Fruit fly (Drosophila melanogaster) whole organism, adult: ENCODE measurements around the gene CG16953.

ENCODE experiments used
- CG12768 ChIP-seq: fragments of 200-800 bp; sonication (Bioruptor generic); optimal IDR thresholded peaks from 2 replicates; lab custom pipeline; 2017; ENCODE audit warnings: missing biosample characterization, missing genetic modification characterization, mild to moderate bottlenecking, moderate library complexity, missing genetic modification reagents
- cic ChIP-seq: fragments of 200-800 bp; sonication (Bioruptor generic); optimal IDR thresholded peaks from 2 replicates; lab custom pipeline; 2017; ENCODE audit warnings: missing biosample characterization, mild to moderate bottlenecking, missing genetic modification characterization, moderate library complexity
- pad ChIP-seq: fragments of 200-800 bp; sonication (Bioruptor generic); optimal IDR thresholded peaks from 3 replicates; lab custom pipeline; 2017; ENCODE audit warnings: missing biosample characterization, missing genetic modification characterization, mild to moderate bottlenecking, moderate library complexity, missing genetic modification reagents

DNA sequence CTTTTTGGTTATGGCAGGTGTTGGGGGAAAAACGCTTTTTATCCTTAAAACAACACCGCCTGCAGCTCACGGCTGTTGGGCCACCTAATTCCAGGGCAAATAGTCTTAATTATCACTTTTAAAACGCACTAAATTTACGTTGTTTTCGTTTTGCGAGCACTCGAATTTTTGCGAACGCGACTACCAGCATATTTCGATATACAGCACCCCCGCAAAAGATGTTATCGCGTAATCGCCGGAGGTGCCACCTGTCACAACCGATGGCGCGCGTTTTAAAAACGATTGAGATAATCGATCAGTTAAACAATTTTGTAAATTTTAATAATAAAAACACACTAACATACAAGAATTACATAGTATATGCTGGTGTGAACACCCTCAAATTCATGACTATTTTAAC, 33.5 kb downstream of the CG16953 start, which contains the start of gene Stat92E:
- no peak for TF ChIP-seq CG12768 (GFP tag; lab: Kevin White, UChicago)
- no peak for TF ChIP-seq cic
- TF ChIP-seq pad = no peak
